Worm (Caenorhabditis elegans) whole organism, L4/young adult: ENCODE data around the gene glb-34.

Experiments used
- W03F9.2 ChIP-seq: fragments of 150-350 bp; optimal IDR thresholded peaks from 2 replicates; lab custom pipeline; 2014; ENCODE audit warnings: missing biosample characterization, missing genetic modification characterization
- him-1 ChIP-seq: sonication (generic microtip); optimal IDR thresholded peaks from 2 replicates; lab custom pipeline; 2016; ENCODE audit warnings: missing genotype, missing genetic modification reagents, missing genetic modification characterization, missing compliant biosample characterization

ce11 chrIV:14616303-14616702 lies 43.8 kb upstream of the glb-34 start, which contains the start of gene dmd-6:
- TF ChIP-seq him-1 (tag; lab: Kevin White, UChicago) (no peak), W03F9.2 (tag; lab: Kevin White, UChicago) (no peak)
